Worm (Caenorhabditis elegans) whole organism, L4 larva: ENCODE measurements around the gene F57G4.10.

ENCODE experiments used
- D1046.2 ChIP-seq: fragments of 200-800 bp; sonication (Bioruptor generic); IDR thresholded peaks from 2 replicates; pipeline ENCODE4 v1.3.6; 2022; ENCODE audit warnings: missing genetic modification characterization, missing compliant biosample characterization
- F26F4.8 ChIP-seq: fragments of 200-800 bp; sonication (Bioruptor generic); conservative IDR thresholded peaks from 2 replicates; pipeline ENCODE4 v1.3.6; 2022; ENCODE audit warnings: missing genetic modification characterization, missing compliant biosample characterization
- Y48G9A.11 ChIP-seq: fragments of 200-800 bp; sonication (Bioruptor generic); IDR thresholded peaks from 2 replicates; pipeline ENCODE4 v1.3.6; 2022; ENCODE audit warnings: missing genetic modification reagents, missing genetic modification characterization, missing compliant biosample characterization
- ZK546.5 ChIP-seq, 2 experiments: sonication (generic microtip); optimal IDR thresholded peaks; 2 replicates each; lab custom pipeline; 2017; ENCODE audit warnings: missing biosample characterization in 2 of 2, missing genetic modification characterization in 2 of 2
- aha-1 ChIP-seq: fragments of 150-350 bp; peaks from one replicate; lab custom pipeline; 2014; ENCODE audit warnings: missing biosample characterization, missing genetic modification characterization
- ceh-32 ChIP-seq: sonication (generic microtip); optimal IDR thresholded peaks from 2 replicates; lab custom pipeline; 2016; ENCODE audit warnings: mild to moderate bottlenecking, missing genetic modification characterization, missing compliant biosample characterization; ENCODE audit not compliant: poor library complexity
- ceh-44 ChIP-seq: fragments of 200-800 bp; sonication (Bioruptor generic); IDR thresholded peaks from 2 replicates; pipeline ENCODE4 v1.3.6; 2022; ENCODE audit warnings: missing genetic modification reagents, missing genetic modification characterization, missing compliant biosample characterization
- ceh-82 ChIP-seq: sonication (generic microtip); optimal IDR thresholded peaks from 2 replicates; lab custom pipeline; 2017; ENCODE audit warnings: missing biosample characterization, missing genetic modification characterization
- ces-1 ChIP-seq: fragments of 150-350 bp; sonication (generic microtip); optimal IDR thresholded peaks from 4 replicates; lab custom pipeline; 2014; ENCODE audit warnings: missing biosample characterization, missing genetic modification reagents, missing genetic modification characterization
- daf-16 ChIP-seq, 3 experiments: sonication (generic microtip); optimal IDR thresholded peaks; 2 replicates each; lab custom pipeline; 2016 to 2017; ENCODE audit warnings: missing genetic modification characterization in 3 of 3, missing genetic modification reagents in 3 of 3, mild to moderate bottlenecking in 2 of 3, missing compliant biosample characterization in 2 of 3, missing biosample characterization in 1 of 3, moderate library complexity in 1 of 3
- daf-19 ChIP-seq: fragments of 200-800 bp; sonication (Bioruptor generic); conservative IDR thresholded peaks from 2 replicates; pipeline ENCODE4 v1.3.6; 2022; ENCODE audit warnings: missing genetic modification characterization, missing compliant biosample characterization
- dmd-6 ChIP-seq: fragments of 200-800 bp; sonication (Bioruptor generic); IDR thresholded peaks from 2 replicates; pipeline ENCODE4 v1.3.6; 2022; ENCODE audit warnings: missing genetic modification reagents, missing genetic modification characterization, missing compliant biosample characterization
- duxl-1 ChIP-seq: sonication (generic microtip); optimal IDR thresholded peaks from 2 replicates; lab custom pipeline; 2016; ENCODE audit warnings: mild to moderate bottlenecking, missing genetic modification characterization, moderate library complexity, missing compliant biosample characterization; ENCODE audit not compliant: poor library complexity
- dve-1 ChIP-seq: sonication (generic microtip); optimal IDR thresholded peaks from 2 replicates; lab custom pipeline; 2017; ENCODE audit warnings: antibody characterized with exemption, mild to moderate bottlenecking, missing genetic modification characterization, missing compliant biosample characterization; ENCODE audit not compliant: insufficient read depth
- hlh-11 ChIP-seq: fragments of 200-800 bp; sonication (Bioruptor generic); optimal IDR thresholded peaks from 2 replicates; lab custom pipeline; 2018; ENCODE audit warnings: mild to moderate bottlenecking, missing genetic modification characterization, missing compliant biosample characterization
- lin-15B ChIP-seq: fragments of 150-350 bp; sonication (generic microtip); optimal IDR thresholded peaks from 3 replicates; lab custom pipeline; 2014; ENCODE audit warnings: missing biosample characterization, missing genetic modification characterization
- lin-39 ChIP-seq: fragments of 150-350 bp; optimal IDR thresholded peaks from 2 replicates; lab custom pipeline; 2014; ENCODE audit warnings: missing biosample characterization, missing genetic modification reagents, missing genetic modification characterization
- mdt-29 ChIP-seq: fragments of 200-800 bp; sonication (Bioruptor generic); IDR thresholded peaks from 2 replicates; pipeline ENCODE4 v1.3.6; 2022; ENCODE audit warnings: missing genetic modification reagents, missing genetic modification characterization, missing compliant biosample characterization
- mxl-2 ChIP-seq: fragments of 200-800 bp; sonication (Bioruptor generic); conservative IDR thresholded peaks from 2 replicates; pipeline ENCODE4 v1.3.6; 2022; ENCODE audit warnings: missing genetic modification reagents, missing genetic modification characterization, missing compliant biosample characterization
- mxl-3 ChIP-seq: fragments of 200-800 bp; sonication (Bioruptor generic); optimal IDR thresholded peaks from 2 replicates; lab custom pipeline; 2018; ENCODE audit warnings: mild to moderate bottlenecking, missing genetic modification characterization, missing compliant biosample characterization
- nhr-102 ChIP-seq: sonication (generic microtip); optimal IDR thresholded peaks from 2 replicates; lab custom pipeline; 2016; ENCODE audit warnings: mild to moderate bottlenecking, missing genetic modification characterization, moderate library complexity, missing compliant biosample characterization
- nhr-28 ChIP-seq: fragments of 150-350 bp; optimal IDR thresholded peaks from 2 replicates; lab custom pipeline; 2014; ENCODE audit warnings: missing biosample characterization, missing genetic modification characterization
- nhr-77 ChIP-seq: fragments of 150-350 bp; optimal IDR thresholded peaks from 2 replicates; lab custom pipeline; 2014; ENCODE audit warnings: missing biosample characterization, missing genetic modification characterization
- pqm-1 ChIP-seq: sonication (generic microtip); optimal IDR thresholded peaks from 2 replicates; lab custom pipeline; 2017; ENCODE audit warnings: missing biosample characterization, missing genetic modification characterization
- sdz-12 ChIP-seq: fragments of 200-800 bp; sonication (Bioruptor generic); optimal IDR thresholded peaks from 2 replicates; lab custom pipeline; 2018; ENCODE audit warnings: mild to moderate bottlenecking, missing genetic modification characterization, missing compliant biosample characterization
- set-16 ChIP-seq: fragments of 200-800 bp; sonication (Bioruptor generic); IDR thresholded peaks from 2 replicates; pipeline ENCODE4 v1.3.6; 2022; ENCODE audit warnings: missing genetic modification reagents, missing genetic modification characterization, missing compliant biosample characterization
- spr-1 ChIP-seq: sonication (generic microtip); optimal IDR thresholded peaks from 2 replicates; lab custom pipeline; 2016; ENCODE audit warnings: mild to moderate bottlenecking, missing genetic modification characterization, missing compliant biosample characterization
- unc-130 ChIP-seq: sonication (generic microtip); optimal IDR thresholded peaks from 2 replicates; lab custom pipeline; 2016; ENCODE audit warnings: missing genetic modification reagents, missing genetic modification characterization, missing compliant biosample characterization
- unc-62 ChIP-seq, 3 experiments: fragments of 150-350 bp in 1 of 3; sonication (generic microtip); optimal IDR thresholded peaks in 2 of 3; peaks in 1 of 3; 1 replicate in 1 of 3; 2 replicates in 2 of 3; lab custom pipeline; 2014 to 2017; ENCODE audit warnings: missing biosample characterization in 3 of 3, missing genetic modification characterization in 3 of 3, missing genetic modification reagents in 3 of 3, missing genotype in 1 of 3
- zag-1 ChIP-seq: fragments of 150-350 bp; optimal IDR thresholded peaks from 2 replicates; lab custom pipeline; 2014; ENCODE audit warnings: missing biosample characterization, missing genetic modification characterization
- zfp-3 ChIP-seq: fragments of 200-800 bp; sonication (Bioruptor generic); conservative IDR thresholded peaks from 2 replicates; pipeline ENCODE4 v1.3.6; 2022; ENCODE audit warnings: missing genetic modification reagents, missing genetic modification characterization, missing compliant biosample characterization

F57G4.10 gene

DNA sequence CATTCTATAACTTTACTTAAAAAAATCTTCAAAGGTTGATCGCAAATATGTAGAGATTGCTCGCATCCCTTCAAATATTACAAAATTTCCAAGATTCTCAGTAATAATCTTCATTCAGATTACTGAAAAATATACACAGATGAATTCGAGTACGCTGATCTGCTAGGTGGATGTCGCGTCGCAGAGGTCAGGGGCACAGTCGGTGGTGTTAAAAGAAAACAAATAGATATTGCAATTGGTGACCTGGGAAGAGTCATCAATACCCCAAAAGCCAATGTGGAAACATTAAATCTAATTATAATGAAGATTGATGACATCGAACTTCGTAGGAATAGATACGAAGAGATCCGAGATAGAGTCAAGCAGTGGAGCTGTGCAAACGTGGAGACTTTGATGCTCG is at the start of gene F57G4.10:
TSS of gene F57G4.10 (plus strand) at position 301 of the 400 bp plus-strand sequence.
- TF ChIP-seq ZK546.5 (tag; optimal IDR thresholded peaks at IDR 0.05; lab: Kevin White, UChicago), result no peak
- TF ChIP-seq mxl-2 (GFP tag; lab: Robert Waterston, UW), result no peak
- TF ChIP-seq nhr-102, result no peak
- TF ChIP-seq Y48G9A.11 (GFP tag; lab: Robert Waterston, UW), result no peak
- TF ChIP-seq daf-19 (GFP tag; lab: Robert Waterston, UW), result no peak
- TF ChIP-seq ceh-44 (GFP tag; lab: Robert Waterston, UW), result no peak
- TF ChIP-seq dmd-6 (GFP tag; lab: Robert Waterston, UW), result no peak
- TF ChIP-seq duxl-1 (tag; lab: Kevin White, UChicago), result no peak

DNA sequence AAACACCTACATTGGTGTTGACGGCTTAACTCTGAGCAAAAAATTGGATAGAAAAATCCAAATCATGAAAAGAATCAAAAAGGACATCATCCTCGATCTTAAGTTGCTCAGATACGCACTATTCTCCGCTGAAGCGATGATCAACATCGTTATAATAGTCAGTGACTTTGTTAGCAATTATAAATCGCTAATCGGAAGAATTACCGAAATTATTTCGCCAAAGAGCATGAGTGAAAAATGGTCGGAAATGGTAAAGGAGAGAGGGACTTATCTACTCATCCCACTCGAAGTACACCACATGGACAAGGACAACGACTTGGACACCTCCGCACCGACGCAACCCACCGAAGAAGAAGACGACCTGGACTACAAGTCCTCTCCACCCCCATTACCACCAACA is 48.6 kb upstream of the F57G4.10 start:
- TF ChIP-seq ceh-32 (tag; lab: Kevin White, UChicago), result no peak
- peak in 1 of 2 experiments; percentile 81 for TF ChIP-seq unc-62 (GFP tag; optimal IDR thresholded peaks at IDR 0.05 in 1 of 2; lab: Kevin White, UChicago)
- no peak for TF ChIP-seq unc-62 (tag; optimal IDR thresholded peaks at IDR 0.05; lab: Kevin White, UChicago)
- peak; percentile 28 for TF ChIP-seq aha-1 (tag; lab: Kevin White, UChicago)
- no peak for TF ChIP-seq mxl-3 (GFP tag; lab: Kevin White, UChicago)

- TF ChIP-seq D1046.2 (GFP tag; lab: Robert Waterston, UW), result 0 out of 2 replicates have a peak, but pooled peaks have one; percentile 26
- TF ChIP-seq set-16 (GFP tag; lab: Robert Waterston, UW), result peak; percentile 65
- TF ChIP-seq, all 104 proteins: peak for 2; not testable (repeated sequence) for 102
Measured at ce11 chrV:17584352-17584843, 44.3 kb upstream of the F57G4.10 start, which contains the start of gene fbxa-133. Gene fbxa-133, plus strand, starts transcription at chrV:17584793.

DNA sequence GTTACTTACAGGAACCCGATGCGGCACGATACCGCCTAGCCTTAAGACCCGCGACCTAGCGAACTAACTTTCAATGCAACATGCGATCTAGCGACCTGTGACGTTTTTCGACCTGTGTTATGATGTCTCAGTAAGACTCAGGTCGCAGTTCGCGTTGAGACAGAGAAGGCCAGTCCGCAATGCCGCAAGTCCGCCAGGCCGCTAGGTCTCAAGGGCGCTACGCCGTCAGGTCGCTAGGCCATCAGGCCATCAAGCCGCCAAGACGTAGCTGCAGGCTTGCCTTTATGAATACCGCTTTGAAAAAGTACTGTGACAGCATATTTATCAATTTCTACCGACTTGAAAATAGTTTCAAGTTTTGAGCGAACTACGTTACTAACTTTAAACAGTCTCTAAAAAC is 33.0 kb upstream of the F57G4.10 start:
- TF ChIP-seq ces-1 (GFP tag; lab: Kevin White, UChicago) (no peak), lin-15B (tag; lab: Kevin White, UChicago) (no peak), lin-39 (tag; lab: Kevin White, UChicago) (no peak), ceh-82 (no peak), sdz-12 (GFP tag; lab: Kevin White, UChicago) (no peak), set-16 (GFP tag; lab: Robert Waterston, UW) (peak; percentile 54; the same call in 1 of the 2 replicates), F26F4.8 (0 out of 2 replicates have a peak, but pooled peaks have one; percentile 17), zag-1 (tag; lab: Kevin White, UChicago) (no peak)

DNA sequence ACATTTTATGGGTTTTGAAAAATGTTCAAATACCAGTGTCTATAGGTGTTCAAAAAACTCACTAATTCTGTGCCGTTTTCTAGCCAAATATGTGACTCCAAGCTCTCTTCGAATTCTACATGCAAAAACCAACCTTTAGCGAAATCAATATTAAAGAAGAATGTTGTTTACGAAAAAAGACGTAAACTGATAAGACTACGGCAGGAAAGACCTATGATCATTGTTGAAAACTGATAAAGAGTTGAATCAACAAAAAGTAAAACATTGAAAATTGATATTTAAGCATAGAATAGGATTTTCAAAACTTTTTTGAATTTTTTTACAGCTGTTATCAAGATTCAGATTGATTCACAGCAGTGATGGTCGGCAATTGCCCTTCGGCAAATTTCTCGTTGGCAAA is 29.9 kb upstream of the F57G4.10 start, which contains the start of gene Y6G8.2:
TSS of gene Y6G8.2 (minus strand) at position 147 of the 400 bp plus-strand sequence.
- TF ChIP-seq dve-1 (tag; lab: Kevin White, UChicago) (peak; percentile 46), hlh-11 (tag; lab: Kevin White, UChicago) (peak; percentile 22), nhr-28 (tag; lab: Kevin White, UChicago) (peak; percentile 44), zfp-3 (GFP tag; lab: Robert Waterston, UW) (no peak), Y48G9A.11 (GFP tag; lab: Robert Waterston, UW) (no peak), duxl-1 (tag; lab: Kevin White, UChicago) (peak; percentile 5), pqm-1 (tag; lab: Kevin White, UChicago) (peak; percentile 78), nhr-77 (tag; lab: Kevin White, UChicago) (peak; percentile 12), dmd-6 (GFP tag; lab: Robert Waterston, UW) (peak; percentile 26; the same call in 1 of the 2 replicates), daf-16 (GFP tag; optimal IDR thresholded peaks at IDR 0.05; lab: Kevin White, UChicago) (peak in 1 of 2 experiments; percentile 20), daf-16 (tag; optimal IDR thresholded peaks at IDR 0.05; lab: Kevin White, UChicago) (peak; percentile 97), unc-130 (GFP tag; lab: Kevin White, UChicago) (no peak), mdt-29 (GFP tag; lab: Robert Waterston, UW) (no peak), spr-1 (no peak), ces-1 (GFP tag; lab: Kevin White, UChicago) (no peak)
